Worm (Caenorhabditis elegans) whole organism, L4 larva: ENCODE results near the gene R08F11.4.

ENCODE experiments used
- attf-4 ChIP-seq: sonication (generic microtip); optimal IDR thresholded peaks from 3 replicates; lab custom pipeline; 2017; ENCODE audit warnings: missing biosample characterization, missing genetic modification characterization
- ceh-62 ChIP-seq: sonication (generic microtip); optimal IDR thresholded peaks from 2 replicates; lab custom pipeline; 2017; ENCODE audit warnings: missing biosample characterization, missing genetic modification characterization
- dmd-9 ChIP-seq: fragments of 200-800 bp; sonication (Bioruptor generic); IDR thresholded peaks from 2 replicates; pipeline ENCODE4 v1.3.6; 2022; ENCODE audit warnings: missing genetic modification reagents, missing genetic modification characterization, missing compliant biosample characterization
- lin-15B ChIP-seq: fragments of 150-350 bp; sonication (generic microtip); optimal IDR thresholded peaks from 3 replicates; lab custom pipeline; 2014; ENCODE audit warnings: missing biosample characterization, missing genetic modification characterization
- lin-29 ChIP-seq: fragments of 200-800 bp; sonication (Bioruptor generic); IDR thresholded peaks from 2 replicates; pipeline ENCODE4 v1.3.6; 2022; ENCODE audit warnings: missing genetic modification reagents, missing genetic modification characterization, missing compliant biosample characterization
- nhr-41 ChIP-seq: fragments of 200-800 bp; sonication (Bioruptor generic); IDR thresholded peaks from 2 replicates; pipeline ENCODE4 v1.3.6; 2022; ENCODE audit warnings: missing genetic modification reagents, missing genetic modification characterization, missing compliant biosample characterization
- pha-4 ChIP-seq, 2 experiments: fragments of 150-350 bp in 1 of 2; fragments of 200-800 bp in 1 of 2; sonication (Bioruptor generic) in 1 of 2; IDR thresholded peaks in 1 of 2; optimal IDR thresholded peaks in 1 of 2; 2 replicates each; pipeline versions ENCODE4 v1.3.6 to Lab custom; 2014 to 2022; ENCODE audit warnings: missing genetic modification characterization in 2 of 2, missing genetic modification reagents in 2 of 2, missing biosample characterization in 1 of 2, missing compliant biosample characterization in 1 of 2
- rbr-2 ChIP-seq: sonication (generic microtip); optimal IDR thresholded peaks from 2 replicates; lab custom pipeline; 2016; ENCODE audit warnings: missing genotype, missing genetic modification characterization, missing compliant biosample characterization
- snpc-4 ChIP-seq: fragments of 150-350 bp; optimal IDR thresholded peaks from 2 replicates; lab custom pipeline; 2014; ENCODE audit warnings: missing biosample characterization, missing genetic modification characterization
- ztf-7 ChIP-seq: fragments of 150-350 bp; optimal IDR thresholded peaks from 2 replicates; lab custom pipeline; 2014; ENCODE audit warnings: missing biosample characterization, missing genetic modification characterization

DNA sequence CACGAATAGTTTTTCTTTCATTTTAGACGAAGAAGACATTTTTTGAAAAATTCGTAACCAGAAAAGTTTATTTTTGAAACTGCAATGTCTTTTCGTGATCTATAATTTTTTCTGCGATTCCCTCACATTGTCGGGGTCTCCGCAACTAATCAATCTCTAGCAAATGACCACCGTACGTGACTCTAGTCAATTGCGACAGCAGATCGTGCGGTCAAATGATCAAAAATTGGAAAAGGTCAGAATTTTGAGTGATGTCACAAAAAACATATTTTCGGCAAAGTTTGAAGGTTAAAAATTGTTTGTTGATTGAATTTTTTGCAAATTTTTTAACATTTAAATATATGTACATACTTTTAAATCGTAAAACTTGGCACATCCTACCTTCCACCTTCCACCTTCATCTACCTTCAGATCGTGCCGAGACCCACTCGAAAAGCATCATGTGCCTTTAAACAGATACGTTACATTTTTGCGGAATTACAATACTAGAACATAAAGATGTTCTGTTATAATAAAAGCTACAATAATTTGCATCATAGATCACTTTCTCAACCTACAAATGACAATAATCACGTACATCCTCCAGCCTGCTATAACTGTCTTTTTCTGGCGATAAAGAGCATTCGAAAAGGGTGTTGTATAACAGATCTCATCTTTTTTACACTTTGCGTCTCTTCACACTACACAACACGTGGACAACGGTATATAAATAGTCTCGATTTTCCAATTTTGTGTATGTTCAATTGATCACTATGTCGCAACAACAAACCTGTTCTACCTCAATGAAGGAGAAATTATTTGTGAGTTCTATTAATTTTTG lies 33.7 kb downstream of the R08F11.4 start, which contains the start of the genes R08E5.1 and rips-1:
- TF ChIP-seq pha-4 (GFP tag; IDR thresholded peaks at IDR 0.05; lab: Robert Waterston, UW) (no peak), pha-4 (tag; optimal IDR thresholded peaks at IDR 0.05; lab: Kevin White, UChicago) (no peak), attf-4 (tag; lab: Kevin White, UChicago) (no peak), lin-15B (tag; lab: Kevin White, UChicago) (no peak), lin-29 (no peak), nhr-41 (no peak), ztf-7 (tag; lab: Kevin White, UChicago) (no peak), snpc-4 (tag; lab: Kevin White, UChicago) (no peak), ceh-62 (no peak), dmd-9 (GFP tag; lab: Robert Waterston, UW) (no peak), rbr-2 (tag; lab: Kevin White, UChicago) (no peak)
